Worm (Caenorhabditis elegans): ENCODE results near the gene egl-36.

DNA sequence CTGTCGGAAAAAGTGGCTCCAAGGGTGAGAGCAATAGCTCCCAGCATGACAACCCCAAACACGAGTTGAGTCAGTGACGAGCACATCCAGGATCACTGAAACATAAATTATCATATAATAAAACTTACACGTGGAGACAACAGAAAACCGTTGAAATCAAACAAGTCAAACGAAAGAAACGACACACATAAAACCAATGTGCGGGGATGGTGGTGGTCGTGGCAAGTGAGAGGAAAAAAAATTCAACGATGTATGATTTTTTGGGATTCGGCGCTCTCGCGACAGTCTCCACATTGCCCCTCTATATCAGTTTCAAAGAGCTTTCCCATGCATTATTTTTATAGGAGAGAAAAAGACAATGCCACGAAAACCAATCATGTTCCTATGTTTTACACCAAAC is 49.7 kb downstream of the egl-36 start, which contains the start of gene clc-4:
- TF ChIP-seq ces-1 (GFP tag; optimal IDR thresholded peaks at IDR 0.05): no peak
- TF ChIP-seq nhr-237 (tag; optimal IDR thresholded peaks at IDR 0.05): no peak
- TF ChIP-seq ztf-11 (tag; optimal IDR thresholded peaks at IDR 0.05): no peak
- no peak for TF ChIP-seq blmp-1 (tag; optimal IDR thresholded peaks at IDR 0.05)
- no peak for TF ChIP-seq lin-13 (tag; optimal IDR thresholded peaks at IDR 0.05)
- TF ChIP-seq mep-1 (tag; optimal IDR thresholded peaks at IDR 0.05): no peak
- TF ChIP-seq lsy-2 (tag; optimal IDR thresholded peaks at IDR 0.05): no peak
- TF ChIP-seq unc-62 (GFP tag; optimal IDR thresholded peaks at IDR 0.05): no peak
- TF ChIP-seq nhr-12 (tag; optimal IDR thresholded peaks at IDR 0.05): no peak
- no peak for TF ChIP-seq pha-4 (tag; optimal IDR thresholded peaks at IDR 0.05)
- no peak for TF ChIP-seq unc-39 (tag; optimal IDR thresholded peaks at IDR 0.05)
- TF ChIP-seq nhr-76 (tag; optimal IDR thresholded peaks at IDR 0.05): no peak
